Fruit fly (Drosophila melanogaster): Measurements from ENCODE around the gene CG17260.
A peak's percentile ranks its signal among the peaks of the same experiment; 100 is the strongest.

Gene CG17260

dm6 chr2L:3037153-3037579 is at the start of gene CG17260, which contains the start of gene SerRS (continued):
- peak; percentile 94 for TF ChIP-seq CG9215 (GFP tag; IDR thresholded peaks at IDR 0.05)
- TF ChIP-seq p53 (GFP tag; optimal IDR thresholded peaks at IDR 0.05) = peak; percentile 63
- peak; percentile 70; the same call in 2 of the 3 replicates for TF ChIP-seq Optix (GFP tag; IDR thresholded peaks at IDR 0.05)
- TF ChIP-seq ara (GFP tag; IDR thresholded peaks at IDR 0.05) = peak; percentile 86
- TF ChIP-seq CG12769 (tag; optimal IDR thresholded peaks at IDR 0.05) = no peak
- peak; percentile 87 for TF ChIP-seq twi (tag; optimal IDR thresholded peaks at IDR 0.05)
- peak; percentile 50 for TF ChIP-seq hbn (GFP tag; IDR thresholded peaks at IDR 0.05; ENCODE audit: partially characterized antibody)
- TF ChIP-seq CG13424 (tag; optimal IDR thresholded peaks at IDR 0.05) = peak; percentile 94
- no peak for TF ChIP-seq Doc3 (GFP tag; IDR thresholded peaks at IDR 0.05; ENCODE audit: partially characterized antibody)
- peak; percentile 93 for TF ChIP-seq CG13775 (GFP tag; optimal IDR thresholded peaks at IDR 0.05)
- TF ChIP-seq H2.0 (GFP tag; IDR thresholded peaks at IDR 0.05) = peak; percentile 86
- peak; percentile 92 for TF ChIP-seq grau (tag; optimal IDR thresholded peaks at IDR 0.05)
- no peak for TF ChIP-seq dmrt99B (tag; optimal IDR thresholded peaks at IDR 0.05)
- no peak for TF ChIP-seq h (optimal IDR thresholded peaks at IDR 0.05)
- no peak for TF ChIP-seq mld (GFP tag; IDR thresholded peaks at IDR 0.05; ENCODE audit: partially characterized antibody)
- peak; percentile 100 for TF ChIP-seq Ets65A (GFP tag)
- no peak for TF ChIP-seq HLH4C (GFP tag; IDR thresholded peaks at IDR 0.05; ENCODE audit: partially characterized antibody)
- TF ChIP-seq Dref (GFP tag; IDR thresholded peaks at IDR 0.05) = peak; percentile 25; the same call in 1 of the 2 replicates
- no peak for TF ChIP-seq CG2129 (GFP tag; IDR thresholded peaks at IDR 0.05; ENCODE audit: partially characterized antibody)
- TF ChIP-seq CG1024 (GFP tag; IDR thresholded peaks at IDR 0.05) = peak; percentile 35; the same call in 1 of the 2 replicates
- peak; percentile 78 for TF ChIP-seq Ravus (GFP tag; IDR thresholded peaks at IDR 0.05)
- peak; percentile 97 for TF ChIP-seq Hsf (GFP tag; optimal IDR thresholded peaks at IDR 0.05)
- no peak for TF ChIP-seq HLHmδ (GFP tag; optimal IDR thresholded peaks at IDR 0.05)
- peak; percentile 73 for TF ChIP-seq CG3838 (GFP tag; optimal IDR thresholded peaks at IDR 0.05)
- peak; percentile 84 for TF ChIP-seq danr (GFP tag; IDR thresholded peaks at IDR 0.05)
- TF ChIP-seq CG5953 (GFP tag; IDR thresholded peaks at IDR 0.05) = peak; percentile 63; the same call in 1 of the 2 replicates
- TF ChIP-seq CG31224 (GFP tag; IDR thresholded peaks at IDR 0.05) = peak; percentile 89
- peak; percentile 96 for TF ChIP-seq pnt (GFP tag; optimal IDR thresholded peaks at IDR 0.05)
- TF ChIP-seq mirr (GFP tag; optimal IDR thresholded peaks at IDR 0.05) = peak; percentile 76
- TF ChIP-seq dmrt11E (tag; optimal IDR thresholded peaks at IDR 0.05) = peak; percentile 85
- TF ChIP-seq NFAT (GFP tag; IDR thresholded peaks at IDR 0.05) = peak; percentile 84
- TF ChIP-seq Pdp1 (GFP tag; optimal IDR thresholded peaks at IDR 0.05) = peak; percentile 91 to 95
- peak; percentile 77; the same call in 1 of the 2 replicates for TF ChIP-seq cas (GFP tag; IDR thresholded peaks at IDR 0.05)
- peak; percentile 89 for TF ChIP-seq PHDP (tag; optimal IDR thresholded peaks at IDR 0.05)
- peak; percentile 90 for TF ChIP-seq Oli (tag; optimal IDR thresholded peaks at IDR 0.05)
- TF ChIP-seq CG3163 (GFP tag; optimal IDR thresholded peaks at IDR 0.05) = peak; percentile 73
- no peak for TF ChIP-seq nerfin-2 (GFP tag; IDR thresholded peaks at IDR 0.05; ENCODE audit: partially characterized antibody)
- peak; percentile 65 for TF ChIP-seq CG6254 (GFP tag; optimal IDR thresholded peaks at IDR 0.05)
- peak; percentile 92 for TF ChIP-seq tin (GFP tag; optimal IDR thresholded peaks at IDR 0.05)
- TF ChIP-seq CG32767 (GFP tag; IDR thresholded peaks at IDR 0.05) = peak; percentile 84; the same call in 1 of the 2 replicates
- peak; percentile 80 for TF ChIP-seq Ets97D (GFP tag; optimal IDR thresholded peaks at IDR 0.05)
- peak; percentile 94 for TF ChIP-seq ken (GFP tag; IDR thresholded peaks at IDR 0.05)
- TF ChIP-seq ci (GFP tag; IDR thresholded peaks at IDR 0.05) = peak; percentile 77; the same call in 1 of the 3 replicates
- TF ChIP-seq CG2202 (tag; optimal IDR thresholded peaks at IDR 0.05) = peak; percentile 81
- peak; percentile 87 for TF ChIP-seq peb (GFP tag; IDR thresholded peaks at IDR 0.05)
- TF ChIP-seq zen (tag; optimal IDR thresholded peaks at IDR 0.05) = peak; percentile 89
- TF ChIP-seq sc (optimal IDR thresholded peaks at IDR 0.05) = no peak
- no peak for TF ChIP-seq sc (GFP tag; optimal IDR thresholded peaks at IDR 0.05)
- no peak for TF ChIP-seq CG5180 (GFP tag; optimal IDR thresholded peaks at IDR 0.05)
- peak; percentile 8 for TF ChIP-seq ash1 (GFP tag; optimal IDR thresholded peaks at IDR 0.05)
- TF ChIP-seq Atf3 (GFP tag; optimal IDR thresholded peaks at IDR 0.05) = peak; percentile 89

Measured in whole organism, embryonic.